Worm (Caenorhabditis elegans): Measurements from ENCODE around the gene srz-15.

DNA sequence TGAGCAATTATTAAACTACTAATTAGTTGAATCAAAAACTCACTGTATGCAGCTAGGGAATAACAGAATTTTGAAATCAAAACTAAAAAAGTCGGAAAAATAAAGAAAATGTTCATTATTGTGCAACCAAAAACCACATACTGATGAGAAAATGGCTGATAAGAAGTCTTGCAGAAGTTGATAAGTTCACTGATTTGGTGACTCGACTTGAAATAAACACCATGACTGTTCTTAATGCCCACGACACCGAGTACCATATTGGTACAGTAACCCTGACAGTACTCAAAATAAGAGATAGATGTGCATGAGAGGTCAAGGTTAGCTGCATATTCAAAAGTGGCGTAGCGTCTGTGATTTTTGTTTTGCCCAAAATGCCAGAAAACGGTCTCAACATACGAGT, 29.6 kb upstream of the srz-15 start:
- TF ChIP-seq T22C8.4 (GFP tag; IDR thresholded peaks at IDR 0.05) (no peak), klf-2 (GFP tag; conservative IDR thresholded peaks at IDR 0.05) (no peak), flt-1 (GFP tag; IDR thresholded peaks at IDR 0.05) (no peak), cog-1 (tag; optimal IDR thresholded peaks at IDR 0.05) (no peak), tab-1 (GFP tag; IDR thresholded peaks at IDR 0.05) (no peak), med-1 (GFP tag; optimal IDR thresholded peaks at IDR 0.05; ENCODE audit: insufficient read depth) (no peak), ztf-23 (GFP tag; IDR thresholded peaks at IDR 0.05) (no peak)

Measured in whole organism, midembryonic.